Worm (Caenorhabditis elegans) whole organism, L4/young adult: ENCODE measurements around the gene B0252.11.
A peak's percentile ranks its signal among the peaks of the same experiment; 100 is the strongest.

Experiments used
- W03F9.2 ChIP-seq: fragments of 150-350 bp; optimal IDR thresholded peaks from 2 replicates; lab custom pipeline; 2014; ENCODE audit warnings: missing biosample characterization, missing genetic modification characterization
- dao-5 ChIP-seq: sonication (generic microtip); optimal IDR thresholded peaks from 2 replicates; lab custom pipeline; 2016; ENCODE audit warnings: missing genotype, missing genetic modification characterization, moderate library complexity, missing compliant biosample characterization
- him-1 ChIP-seq: sonication (generic microtip); optimal IDR thresholded peaks from 2 replicates; lab custom pipeline; 2016; ENCODE audit warnings: missing genotype, missing genetic modification reagents, missing genetic modification characterization, missing compliant biosample characterization

The B0252.11 gene

DNA sequence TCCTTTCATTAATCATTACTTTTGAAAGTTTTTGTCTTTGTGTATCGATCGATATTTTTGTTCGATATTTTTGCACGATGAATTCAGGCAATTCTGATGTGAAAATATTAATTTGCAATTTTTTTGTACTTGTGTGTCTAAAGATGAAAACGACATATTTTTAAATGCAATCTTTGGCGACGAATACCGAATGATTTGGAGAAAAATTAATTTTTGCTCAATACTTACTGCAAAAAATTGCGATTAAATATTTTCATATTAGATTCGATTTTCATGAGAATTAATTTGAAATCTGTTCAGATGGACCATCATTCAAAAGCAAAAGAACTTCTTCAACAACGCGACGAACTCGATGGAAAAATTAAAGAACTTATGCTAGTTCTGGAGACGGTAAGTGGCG, 15.8 kb downstream of the B0252.11 start, which contains the start of gene psmd-9:
Gene psmd-9, plus strand, starts transcription at position 301 of the 400 bp plus-strand sequence.
- no peak for TF ChIP-seq him-1 (tag; lab: Kevin White, UChicago)

DNA sequence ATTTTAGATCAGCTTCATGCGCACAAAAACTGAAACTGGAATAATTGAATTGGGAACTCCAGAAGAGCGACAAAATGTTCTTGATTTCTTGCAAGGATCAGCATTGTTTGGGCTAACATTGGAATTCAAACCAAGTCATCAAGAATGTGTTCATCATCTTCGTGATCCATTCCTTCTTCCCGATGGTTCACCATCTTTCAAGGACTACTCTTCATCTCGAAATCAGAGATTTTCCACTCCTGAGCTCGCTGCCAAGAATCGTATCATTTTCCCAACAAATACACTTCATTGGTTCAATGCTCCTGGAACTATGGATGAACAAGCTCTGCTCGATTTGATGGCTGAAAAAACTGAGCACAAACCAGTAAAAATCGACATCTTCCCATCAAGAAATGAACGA, 16.9 kb downstream of the B0252.11 start:
- TF ChIP-seq dao-5 (tag; lab: Kevin White, UChicago) = no peak
- no peak for TF ChIP-seq W03F9.2 (tag; lab: Kevin White, UChicago)
- no peak for TF ChIP-seq him-1 (tag; lab: Kevin White, UChicago)

DNA sequence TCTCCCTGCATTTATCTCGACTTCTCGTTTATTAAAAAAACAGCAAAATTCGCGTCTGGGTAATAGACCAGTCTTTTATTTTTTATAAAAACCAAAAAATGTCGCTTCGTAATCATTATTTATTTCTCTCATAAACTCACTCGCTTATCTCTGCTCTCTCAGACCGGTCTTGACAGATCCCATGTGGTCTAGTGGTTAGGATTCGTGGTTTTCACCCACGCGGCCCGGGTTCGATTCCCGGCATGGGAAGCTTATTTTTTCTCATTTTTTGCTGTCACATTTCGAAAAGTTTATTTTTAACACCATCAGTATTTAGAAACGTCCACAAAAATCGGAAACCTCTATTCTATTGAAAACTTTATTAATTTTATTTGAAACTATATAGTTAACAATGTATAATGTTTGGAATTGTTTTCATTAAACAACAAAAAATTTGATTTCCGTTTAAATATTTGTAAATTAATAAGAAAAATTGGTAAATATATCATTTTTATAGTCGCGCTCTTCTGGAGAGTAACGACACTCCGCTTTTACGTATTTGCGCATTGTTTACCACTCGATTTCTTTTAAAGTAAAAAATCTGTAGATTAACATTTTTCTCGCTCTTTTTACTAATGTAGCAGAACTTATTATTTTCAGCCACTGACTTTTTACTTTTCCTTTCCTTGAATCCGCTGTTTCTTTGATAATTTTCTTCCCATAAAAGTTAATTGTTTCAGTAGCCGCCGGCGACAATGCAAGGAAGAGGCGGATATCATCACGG, 19.4 kb downstream of the B0252.11 start, which contains the start of gene hrpl-1:
Gene hrpl-1, plus strand, starts transcription at position 713 of the 763 bp plus-strand sequence.
- no peak for TF ChIP-seq dao-5 (tag; lab: Kevin White, UChicago)
- TF ChIP-seq W03F9.2 (tag; lab: Kevin White, UChicago) = no peak
- no peak for TF ChIP-seq him-1 (tag; lab: Kevin White, UChicago)

DNA sequence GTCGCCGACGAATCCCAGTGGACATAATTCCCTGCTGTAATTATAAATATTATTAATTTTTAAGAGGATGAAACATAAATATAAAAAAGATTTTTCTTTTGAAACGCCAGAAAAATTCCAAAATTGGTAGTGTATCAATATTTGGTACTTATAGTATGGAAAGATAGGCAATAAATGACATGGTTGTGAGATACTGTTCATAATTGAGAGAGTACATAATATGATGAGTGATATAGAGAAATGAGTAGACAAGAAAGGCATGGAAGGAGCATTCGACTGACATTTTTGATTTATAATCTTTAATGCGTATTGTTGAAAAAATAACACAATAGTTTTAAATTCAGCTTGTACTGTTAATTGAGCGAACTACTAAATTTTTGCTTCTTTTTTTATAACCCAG, 20.1 kb downstream of the B0252.11 start, which contains the start of gene C44B7.11:
Gene C44B7.11, minus strand, starts transcription at position 34 of the 400 bp plus-strand sequence.
- no peak for TF ChIP-seq W03F9.2 (tag; lab: Kevin White, UChicago)
- no peak for TF ChIP-seq him-1 (tag; lab: Kevin White, UChicago)
- no peak for TF ChIP-seq dao-5 (tag; lab: Kevin White, UChicago)

- TF ChIP-seq him-1 (tag; lab: Kevin White, UChicago) (no peak), dao-5 (tag; lab: Kevin White, UChicago) (no peak), W03F9.2 (tag; lab: Kevin White, UChicago) (no peak)
Measured at ce11 chrII:6893589-6894245, 23.9 kb downstream of the B0252.11 start, which contains the start of gene adal-1. adal-1 (minus strand) TSS chrII:6893639.

- no peak for TF ChIP-seq W03F9.2 (tag; lab: Kevin White, UChicago)
Measured at ce11 chrII:6891838-6892237, 25.8 kb downstream of the B0252.11 start.

DNA sequence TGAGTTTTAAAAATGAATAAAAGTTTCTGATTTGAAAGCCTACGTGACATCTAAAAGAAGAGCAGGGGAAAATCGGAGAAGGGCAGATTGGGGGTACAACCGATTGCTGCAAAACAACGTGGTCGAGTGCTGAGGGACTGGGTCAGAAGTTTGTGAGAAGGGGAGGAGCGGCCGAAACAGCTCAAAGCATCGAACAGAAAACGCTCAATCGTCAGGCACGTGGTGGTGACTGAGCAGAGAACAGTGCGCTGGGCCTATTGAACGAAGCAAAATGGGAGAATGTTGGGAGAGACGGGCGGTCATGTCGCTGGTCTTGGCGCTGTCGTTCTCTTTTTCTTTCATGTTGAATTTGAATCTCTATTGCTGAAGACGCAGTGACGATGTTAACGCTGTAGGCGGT, 26.4 kb downstream of the B0252.11 start:
- TF ChIP-seq him-1 (tag; lab: Kevin White, UChicago) (no peak), dao-5 (tag; lab: Kevin White, UChicago) (no peak), W03F9.2 (tag; lab: Kevin White, UChicago) (no peak)

ce11 chrII:6890095-6890494, 27.5 kb downstream of the B0252.11 start, which contains the start of gene acer-1:
acer-1 (minus strand) TSS chrII:6890400.
- TF ChIP-seq dao-5 (tag; lab: Kevin White, UChicago) (no peak), W03F9.2 (tag; lab: Kevin White, UChicago) (no peak), him-1 (tag; lab: Kevin White, UChicago) (no peak)

DNA sequence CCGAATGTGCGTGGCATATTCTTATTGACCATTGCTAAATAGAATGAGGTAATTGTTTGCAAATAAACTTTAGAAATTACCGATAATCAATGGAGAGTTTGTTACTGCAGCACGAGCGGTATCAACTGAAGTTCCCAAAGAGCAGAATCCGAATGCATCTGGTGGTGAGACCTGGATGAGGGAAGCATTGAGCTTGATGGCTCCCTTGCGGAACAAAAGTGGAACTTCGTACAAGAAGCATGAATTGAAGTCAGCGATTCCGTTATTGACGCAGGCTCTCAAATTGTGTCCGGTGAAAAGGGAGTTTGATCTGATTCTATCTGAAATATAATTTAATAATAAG, 28.1 kb downstream of the B0252.11 start:
- TF ChIP-seq W03F9.2 (tag; lab: Kevin White, UChicago) (no peak), dao-5 (tag; lab: Kevin White, UChicago) (no peak), him-1 (tag; lab: Kevin White, UChicago) (no peak)

DNA sequence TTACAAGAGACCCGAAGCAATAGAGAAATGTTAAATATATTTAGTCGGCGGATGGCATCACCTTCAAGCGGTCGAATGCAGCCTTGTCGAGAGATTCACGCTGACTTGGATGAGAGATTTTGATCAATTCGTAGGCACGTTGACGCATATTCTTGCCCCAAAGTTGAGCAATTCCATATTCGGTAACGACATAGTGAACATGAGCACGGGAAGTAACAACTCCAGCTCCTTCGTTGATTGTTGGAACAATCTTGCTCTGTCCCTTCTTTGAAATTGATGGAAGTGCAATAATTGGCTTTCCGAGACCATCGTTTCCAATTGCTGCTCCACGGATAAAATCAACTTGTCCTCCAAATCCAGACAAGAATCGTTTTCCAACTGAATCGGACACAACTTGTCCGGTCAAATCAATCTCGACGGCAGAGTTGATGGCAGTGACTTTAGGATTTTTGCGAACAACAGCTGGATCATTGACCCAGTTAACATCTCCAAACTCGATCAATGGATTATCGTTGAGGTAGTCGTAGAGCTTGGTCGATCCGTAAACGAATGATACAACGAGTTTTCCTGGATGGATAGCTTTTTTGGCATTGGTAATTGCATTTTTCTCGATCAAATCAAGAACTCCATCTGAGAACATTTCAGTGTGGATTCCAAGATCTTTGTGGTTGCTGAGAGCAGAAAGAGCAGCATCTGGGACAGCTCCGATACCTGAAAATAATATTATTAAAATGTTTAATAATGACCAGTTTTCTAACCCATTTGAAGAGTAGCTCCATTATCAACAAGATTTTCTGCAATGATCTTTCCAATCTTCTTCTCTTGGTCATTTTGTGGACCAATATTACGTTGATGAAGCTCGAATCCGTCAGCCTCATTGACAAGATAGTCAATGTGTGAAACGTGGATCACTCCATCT, 28.7 kb downstream of the B0252.11 start:
- no peak for TF ChIP-seq W03F9.2 (tag; lab: Kevin White, UChicago)
- TF ChIP-seq dao-5 (tag; lab: Kevin White, UChicago) = no peak
- no peak for TF ChIP-seq him-1 (tag; lab: Kevin White, UChicago)

DNA sequence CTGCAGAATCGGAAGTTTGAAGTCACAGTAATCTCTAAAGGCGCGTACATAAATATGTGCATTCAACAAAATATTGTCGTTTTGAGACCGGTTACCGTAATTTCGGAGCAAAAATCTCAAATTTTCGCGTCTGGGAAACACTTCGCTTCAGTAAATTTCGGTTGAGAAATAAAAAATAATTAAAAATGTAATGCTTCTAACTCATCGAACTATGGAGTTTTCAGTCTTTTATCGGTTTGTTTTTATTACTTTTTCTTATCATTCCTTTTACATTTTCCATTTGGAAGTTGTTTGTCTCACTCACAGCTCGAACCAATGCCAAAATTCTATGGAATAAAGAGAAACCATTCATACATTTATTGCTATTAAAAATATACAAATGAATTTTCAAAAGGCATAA, 29.4 kb downstream of the B0252.11 start:
- no peak for TF ChIP-seq dao-5 (tag; lab: Kevin White, UChicago)
- peak; percentile 11 for TF ChIP-seq him-1 (tag; lab: Kevin White, UChicago)
- TF ChIP-seq W03F9.2 (tag; lab: Kevin White, UChicago) = peak; percentile 37

DNA sequence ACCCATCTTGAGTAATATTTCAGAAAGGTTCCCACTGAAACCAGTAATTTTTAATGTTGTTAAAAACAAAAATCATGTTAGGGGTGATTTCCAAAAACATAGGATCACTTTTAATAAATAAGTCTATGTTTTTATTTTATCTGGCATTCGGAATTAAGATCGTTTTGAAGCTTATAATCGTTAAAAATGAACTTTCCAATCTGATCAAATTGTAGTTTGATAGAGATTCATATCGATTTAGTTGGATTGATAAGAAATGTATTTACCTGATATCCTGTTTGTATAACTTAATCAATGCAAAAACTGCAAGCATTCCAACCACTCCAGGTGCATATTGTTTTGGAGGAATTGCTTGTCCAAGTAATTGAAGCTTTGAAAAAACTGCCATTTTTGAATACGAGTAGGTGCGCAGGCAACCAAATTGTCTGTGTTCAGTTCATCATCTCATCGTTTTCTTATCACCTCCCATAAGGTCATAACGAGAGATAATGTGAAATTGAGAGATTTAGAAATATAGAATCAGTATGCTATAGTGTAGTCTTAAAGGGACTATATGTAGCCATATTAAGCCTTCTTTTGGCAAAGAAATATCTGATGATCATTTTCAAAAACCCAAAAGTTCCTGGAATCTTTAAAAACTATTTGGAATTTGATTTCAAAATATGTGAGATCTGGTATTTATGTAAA, 30.1 kb downstream of the B0252.11 start, which contains the start of gene pmp-2:
Gene pmp-2, minus strand, starts transcription at position 487 of the 687 bp plus-strand sequence.
- TF ChIP-seq dao-5 (tag; lab: Kevin White, UChicago) = no peak
- no peak for TF ChIP-seq W03F9.2 (tag; lab: Kevin White, UChicago)
- TF ChIP-seq him-1 (tag; lab: Kevin White, UChicago) = no peak
